Worm (Caenorhabditis elegans) whole organism, mixed stage, embryonic: ENCODE data around the gene C12D12.3.

ENCODE experiments used
- M03D4.4 ChIP-seq: sonication (generic microtip); optimal IDR thresholded peaks from 2 replicates; lab custom pipeline; 2017; ENCODE audit warnings: mild to moderate bottlenecking, missing genetic modification characterization, missing compliant biosample characterization
- ceh-43 ChIP-seq: fragments of 200-800 bp; sonication (Bioruptor generic); optimal IDR thresholded peaks from 2 replicates; lab custom pipeline; 2018; ENCODE audit warnings: mild to moderate bottlenecking, missing genetic modification characterization, moderate library complexity, missing compliant biosample characterization
- ces-1 ChIP-seq: fragments of 150-350 bp; optimal IDR thresholded peaks from 2 replicates; lab custom pipeline; 2014; ENCODE audit warnings: missing biosample characterization, missing genetic modification reagents, missing genetic modification characterization
- cnd-1 ChIP-seq: fragments of 200-800 bp; sonication (Bioruptor generic); optimal IDR thresholded peaks from 2 replicates; lab custom pipeline; 2018; ENCODE audit warnings: mild to moderate bottlenecking, missing genetic modification characterization, missing compliant biosample characterization
- elt-1 ChIP-seq: sonication (generic microtip); optimal IDR thresholded peaks from 2 replicates; lab custom pipeline; 2017; ENCODE audit warnings: missing genetic modification characterization, mild to moderate bottlenecking, missing compliant biosample characterization, antibody characterized with exemption, moderate library complexity, borderline replicate concordance; ENCODE audit not compliant: insufficient read depth
- elt-3 ChIP-seq: fragments of 150-350 bp; optimal IDR thresholded peaks from 2 replicates; lab custom pipeline; 2014; ENCODE audit warnings: missing biosample characterization, missing genetic modification characterization
- flh-1 ChIP-seq: fragments of 200-800 bp; sonication (Bioruptor generic); optimal IDR thresholded peaks from 2 replicates; lab custom pipeline; 2018; ENCODE audit warnings: mild to moderate bottlenecking, missing genetic modification characterization, moderate library complexity, missing compliant biosample characterization
- ham-2 ChIP-seq: fragments of 200-800 bp; sonication (Bioruptor generic); optimal IDR thresholded peaks from 2 replicates; lab custom pipeline; 2018; ENCODE audit warnings: mild to moderate bottlenecking, missing genetic modification characterization, missing compliant biosample characterization
- hlh-1 ChIP-seq: fragments of 150-350 bp; optimal IDR thresholded peaks from 2 replicates; lab custom pipeline; 2014; ENCODE audit warnings: missing biosample characterization, missing genetic modification reagents, missing genetic modification characterization
- mab-5 ChIP-seq: fragments of 150-350 bp; optimal IDR thresholded peaks from 2 replicates; lab custom pipeline; 2014; ENCODE audit warnings: missing biosample characterization, missing genetic modification characterization
- mep-1 ChIP-seq: fragments of 150-350 bp; optimal IDR thresholded peaks from 2 replicates; lab custom pipeline; 2017; ENCODE audit warnings: missing biosample characterization, missing genetic modification reagents, missing genetic modification characterization, inconsistent platforms
- mls-2 ChIP-seq: sonication (generic microtip); optimal IDR thresholded peaks from 2 replicates; lab custom pipeline; 2016; ENCODE audit warnings: mild to moderate bottlenecking, missing genetic modification characterization, moderate library complexity, missing compliant biosample characterization
- nhr-2 ChIP-seq: fragments of 150-350 bp; optimal IDR thresholded peaks from 2 replicates; lab custom pipeline; 2014; ENCODE audit warnings: missing biosample characterization, missing genetic modification characterization
- nhr-237 ChIP-seq: fragments of 150-350 bp; optimal IDR thresholded peaks from 2 replicates; lab custom pipeline; 2014; ENCODE audit warnings: missing biosample characterization, missing genetic modification characterization
- nhr-28 ChIP-seq: fragments of 150-350 bp; optimal IDR thresholded peaks from 2 replicates; lab custom pipeline; 2014; ENCODE audit warnings: missing biosample characterization, missing genetic modification characterization
- nhr-76 ChIP-seq: sonication (generic microtip); optimal IDR thresholded peaks from 2 replicates; lab custom pipeline; 2017; ENCODE audit warnings: missing biosample characterization, missing genetic modification characterization
- pha-4 ChIP-seq: fragments of 150-350 bp; optimal IDR thresholded peaks from 2 replicates; lab custom pipeline; 2018; ENCODE audit warnings: missing biosample characterization, missing genetic modification reagents, missing genetic modification characterization
- sem-2 ChIP-seq: fragments of 200-800 bp; sonication (Bioruptor generic); optimal IDR thresholded peaks from 2 replicates; lab custom pipeline; 2018; ENCODE audit warnings: mild to moderate bottlenecking, missing genetic modification characterization, missing compliant biosample characterization
- snpc-4 ChIP-seq: fragments of 150-350 bp; optimal IDR thresholded peaks from 2 replicates; lab custom pipeline; 2014; ENCODE audit warnings: missing biosample characterization, missing genetic modification characterization
- sptf-1 ChIP-seq: sonication (generic microtip); optimal IDR thresholded peaks from 2 replicates; lab custom pipeline; 2017; ENCODE audit warnings: mild to moderate bottlenecking, missing genetic modification characterization, moderate library complexity, missing compliant biosample characterization
- tbx-8 ChIP-seq: fragments of 200-800 bp; sonication (Bioruptor generic); optimal IDR thresholded peaks from 2 replicates; lab custom pipeline; 2018; ENCODE audit warnings: mild to moderate bottlenecking, missing genetic modification characterization, moderate library complexity, missing compliant biosample characterization
- unc-120 ChIP-seq: sonication (generic microtip); optimal IDR thresholded peaks from 2 replicates; lab custom pipeline; 2017; ENCODE audit warnings: missing genetic modification characterization, missing compliant biosample characterization; ENCODE audit not compliant: poor library complexity, severe bottlenecking
- unc-39 ChIP-seq: fragments of 150-350 bp; optimal IDR thresholded peaks from 2 replicates; lab custom pipeline; 2014; ENCODE audit warnings: missing biosample characterization, missing genetic modification characterization
- unc-62 ChIP-seq: fragments of 150-350 bp; optimal IDR thresholded peaks from 2 replicates; lab custom pipeline; 2014; ENCODE audit warnings: missing biosample characterization, missing genetic modification reagents, missing genetic modification characterization
- zip-8 ChIP-seq: fragments of 150-350 bp; optimal IDR thresholded peaks from 2 replicates; lab custom pipeline; 2014; ENCODE audit warnings: missing biosample characterization, missing genetic modification characterization
- ztf-11 ChIP-seq: fragments of 150-350 bp; optimal IDR thresholded peaks from 2 replicates; lab custom pipeline; 2014; ENCODE audit warnings: missing biosample characterization, missing genetic modification characterization

The C12D12.3 gene

ce11 chrX:3451122-3451521 lies 38.0 kb upstream of the C12D12.3 start, which contains the start of gene ZK813.5:
TSS of gene ZK813.5 (minus strand) at chrX:3451222.
- no peak for TF ChIP-seq snpc-4

ce11 chrX:3453870-3454269 lies 35.2 kb upstream of the C12D12.3 start:
- TF ChIP-seq sptf-1 (tag; lab: Kevin White, UChicago) = no peak
- no peak for TF ChIP-seq cnd-1 (tag; lab: Kevin White, UChicago)
- TF ChIP-seq nhr-2 (tag; lab: Kevin White, UChicago) = no peak
- no peak for TF ChIP-seq M03D4.4 (tag; lab: Kevin White, UChicago)
- TF ChIP-seq nhr-237 = no peak
- TF ChIP-seq mab-5 = no peak

DNA sequence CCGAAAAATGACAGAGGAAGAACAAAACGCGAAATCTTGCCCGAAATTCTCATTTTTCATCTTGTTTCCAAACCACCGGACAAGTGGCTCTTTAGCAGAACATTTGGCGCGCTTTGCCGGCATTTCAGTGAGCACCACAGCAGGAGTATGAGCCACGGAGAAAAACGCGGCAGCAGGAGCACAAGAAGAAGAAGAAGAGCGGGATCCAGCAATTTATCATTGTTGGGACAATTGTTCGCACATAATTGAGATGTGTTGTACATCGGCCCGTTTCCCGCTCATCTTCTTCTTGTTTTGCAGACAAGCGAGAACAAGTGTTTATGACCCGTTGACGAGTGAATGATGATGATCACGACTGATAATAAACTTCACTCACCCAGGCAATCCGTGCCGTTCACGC lies 33.5 kb upstream of the C12D12.3 start:
- TF ChIP-seq sptf-1 (tag; lab: Kevin White, UChicago) (no peak), hlh-1 (tag; lab: Kevin White, UChicago) (peak; percentile 73), unc-120 (tag; lab: Kevin White, UChicago) (peak; percentile 62), ceh-43 (GFP tag; lab: Kevin White, UChicago) (peak; percentile 11), elt-3 (tag; lab: Kevin White, UChicago) (no peak), unc-62 (GFP tag; lab: Kevin White, UChicago) (peak; percentile 90), ztf-11 (tag; lab: Kevin White, UChicago) (no peak), mab-5 (peak; percentile 62)

DNA sequence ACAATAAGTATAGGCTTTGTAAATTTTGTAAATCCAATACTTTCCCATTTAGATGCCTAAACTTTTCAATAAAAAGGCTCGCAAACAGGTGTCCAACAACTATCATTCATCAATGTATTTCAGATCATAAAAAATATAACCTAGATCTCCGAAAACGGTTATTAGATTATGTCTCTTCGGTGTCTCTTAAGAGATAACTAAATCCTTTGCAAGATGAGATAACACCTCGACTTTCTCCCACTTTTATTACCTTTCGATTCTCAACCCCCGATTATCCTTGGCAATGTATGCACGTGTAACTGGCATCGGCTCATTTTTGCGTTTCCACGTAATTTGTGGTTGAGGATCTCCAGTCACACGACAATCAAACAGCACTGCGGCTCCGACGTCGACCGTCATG lies 27.0 kb upstream of the C12D12.3 start:
- peak; percentile 96 for TF ChIP-seq elt-1 (tag; lab: Kevin White, UChicago)
- TF ChIP-seq ham-2 = no peak
- TF ChIP-seq nhr-76 (tag; lab: Kevin White, UChicago) = no peak
- TF ChIP-seq mep-1 (tag; lab: Kevin White, UChicago) = no peak
- TF ChIP-seq snpc-4 = no peak
- TF ChIP-seq tbx-8 (GFP tag; lab: Kevin White, UChicago) = no peak
- TF ChIP-seq, all 35 proteins: peak for 1

ce11 chrX:3463875-3464274 lies 25.2 kb upstream of the C12D12.3 start:
- TF ChIP-seq hlh-1 (tag; lab: Kevin White, UChicago) (no peak), unc-62 (GFP tag; lab: Kevin White, UChicago) (peak; percentile 76)

- TF ChIP-seq snpc-4 (no peak), mab-5 (no peak), ham-2 (peak; percentile 41), unc-62 (GFP tag; lab: Kevin White, UChicago) (peak; percentile 53), ces-1 (GFP tag; lab: Kevin White, UChicago) (peak; percentile 80), ceh-43 (GFP tag; lab: Kevin White, UChicago) (no peak), mls-2 (tag; lab: Kevin White, UChicago) (no peak), sem-2 (GFP tag; lab: Kevin White, UChicago) (no peak), nhr-2 (tag; lab: Kevin White, UChicago) (peak; percentile 10)
- TF ChIP-seq, all 35 proteins: peak for 4
These were observed 24.6 kb upstream of the C12D12.3 start for ce11 chrX:3464309-3465038.

DNA sequence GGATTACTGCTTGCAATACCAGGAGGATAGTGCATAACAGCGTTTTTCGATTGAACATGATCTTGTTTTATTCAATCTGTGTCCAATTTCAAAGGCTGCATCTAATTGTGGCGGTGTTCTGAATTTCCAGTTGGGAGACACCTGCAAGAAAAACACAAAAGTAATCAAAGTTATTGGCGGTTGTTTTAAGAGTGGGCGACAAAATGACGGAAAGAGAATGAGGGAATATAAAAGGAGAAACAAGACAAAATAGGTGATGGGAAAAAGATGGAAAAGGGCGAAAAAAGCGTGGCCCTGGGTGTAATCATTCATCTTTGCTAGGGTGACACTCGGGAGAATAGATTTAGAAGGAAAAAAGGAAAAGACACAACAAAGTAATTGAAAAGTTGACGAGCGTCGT lies 23.3 kb upstream of the C12D12.3 start, which contains the start of the genes ZK377.15 and sax-3:
Gene ZK377.15 (minus strand): TSS at position 101 of the 400 bp plus-strand sequence.
Gene sax-3 (minus strand): TSS at position 143 of the 400 bp plus-strand sequence.
- no peak for TF ChIP-seq mep-1 (tag; lab: Kevin White, UChicago)
- no peak for TF ChIP-seq zip-8 (tag; lab: Kevin White, UChicago)
- TF ChIP-seq ham-2 = no peak
- TF ChIP-seq snpc-4 = no peak
- TF ChIP-seq pha-4 (tag; lab: Kevin White, UChicago) = no peak
- TF ChIP-seq flh-1 (GFP tag; lab: Kevin White, UChicago) = no peak
- TF ChIP-seq nhr-28 (tag; lab: Kevin White, UChicago) = no peak
- TF ChIP-seq ztf-11 (tag; lab: Kevin White, UChicago) = no peak
- no peak for TF ChIP-seq tbx-8 (GFP tag; lab: Kevin White, UChicago)
- no peak for TF ChIP-seq unc-39
